Fruit fly (Drosophila melanogaster) whole organism, pupa: ENCODE measurements around the gene be.
A peak's percentile ranks its signal among the peaks of the same experiment; 100 is the strongest.

ENCODE experiments used
- CG10348 ChIP-seq: fragments of 200-800 bp; sonication (Bioruptor generic); IDR thresholded peaks from 2 replicates; pipeline ENCODE4 v1.3.6; 2022; ENCODE audit warnings: missing biosample characterization, missing genetic modification characterization
- CG12605 ChIP-seq: fragments of 200-800 bp; sonication (Bioruptor generic); IDR thresholded peaks from 2 replicates; pipeline ENCODE4 v1.3.6; 2022; ENCODE audit warnings: missing biosample characterization, missing genetic modification characterization
- CG13204 ChIP-seq: fragments of 200-800 bp; sonication (Bioruptor generic); optimal IDR thresholded peaks from 2 replicates; lab custom pipeline; 2018; ENCODE audit warnings: missing biosample characterization, mild to moderate bottlenecking, missing genetic modification characterization, moderate library complexity
- CG14655 ChIP-seq: fragments of 200-800 bp; sonication (Bioruptor generic); optimal IDR thresholded peaks from 3 replicates; lab custom pipeline; 2017; ENCODE audit warnings: mild to moderate bottlenecking, missing biosample characterization, missing genetic modification reagents, missing genetic modification characterization
- CG15710 ChIP-seq: fragments of 200-800 bp; sonication (Bioruptor generic); optimal IDR thresholded peaks from 2 replicates; lab custom pipeline; 2018; ENCODE audit warnings: missing biosample characterization, mild to moderate bottlenecking, missing genetic modification characterization, moderate library complexity
- CG17806 ChIP-seq: fragments of 200-800 bp; sonication (Bioruptor generic); optimal IDR thresholded peaks from 2 replicates; lab custom pipeline; 2018; ENCODE audit warnings: missing biosample characterization, mild to moderate bottlenecking, missing genetic modification characterization, moderate library complexity
- CG32121 ChIP-seq: fragments of 200-800 bp; sonication (Bioruptor generic); IDR thresholded peaks from 2 replicates; pipeline ENCODE4 v1.3.6; 2022; ENCODE audit warnings: missing biosample characterization, missing genetic modification characterization
- CG34367 ChIP-seq: fragments of 200-800 bp; sonication (Bioruptor generic); optimal IDR thresholded peaks from 2 replicates; lab custom pipeline; 2018; ENCODE audit warnings: missing biosample characterization, mild to moderate bottlenecking, missing genetic modification characterization
- CG4496 ChIP-seq: fragments of 200-800 bp; sonication (Bioruptor generic); IDR thresholded peaks from 3 replicates; pipeline ENCODE4 v1.3.6; 2022; ENCODE audit warnings: missing biosample characterization, missing genetic modification characterization
- CG8159 ChIP-seq: fragments of 200-800 bp; sonication (Bioruptor generic); optimal IDR thresholded peaks from 3 replicates; lab custom pipeline; 2018; ENCODE audit warnings: missing biosample characterization, mild to moderate bottlenecking, missing genetic modification characterization, moderate library complexity
- CG8301 ChIP-seq: fragments of 200-800 bp; sonication (Bioruptor generic); optimal IDR thresholded peaks from 2 replicates; lab custom pipeline; 2018; ENCODE audit warnings: missing biosample characterization, mild to moderate bottlenecking, missing genetic modification characterization
- CG9948 ChIP-seq: fragments of 200-800 bp; sonication (Bioruptor generic); optimal IDR thresholded peaks from 2 replicates; lab custom pipeline; 2018; ENCODE audit warnings: missing biosample characterization, mild to moderate bottlenecking, missing genetic modification characterization, moderate library complexity
- D1 ChIP-seq: fragments of 200-800 bp; sonication (Bioruptor generic); optimal IDR thresholded peaks from 2 replicates; lab custom pipeline; 2018; ENCODE audit warnings: missing biosample characterization, mild to moderate bottlenecking, missing genetic modification characterization, moderate library complexity
- EcR ChIP-seq: fragments of 200-800 bp; sonication (Bioruptor generic); optimal IDR thresholded peaks from 3 replicates; lab custom pipeline; 2019; ENCODE audit warnings: missing biosample characterization, missing genetic modification characterization, mild to moderate bottlenecking, moderate library complexity, missing genetic modification reagents
- Ets98B ChIP-seq: fragments of 200-800 bp; sonication (Bioruptor generic); IDR thresholded peaks from 2 replicates; pipeline ENCODE4 v1.3.6; 2022; ENCODE audit warnings: missing biosample characterization, missing genetic modification characterization
- Pif1A ChIP-seq: fragments of 200-800 bp; sonication (Bioruptor generic); optimal IDR thresholded peaks from 3 replicates; lab custom pipeline; 2016; ENCODE audit warnings: missing biosample characterization, missing genetic modification characterization
- Pif1B ChIP-seq: fragments of 200-800 bp; sonication (Bioruptor generic); optimal IDR thresholded peaks from 3 replicates; lab custom pipeline; 2016; ENCODE audit warnings: missing biosample characterization, missing genetic modification characterization
- Snoo ChIP-seq: fragments of 200-800 bp; sonication (Bioruptor generic); optimal IDR thresholded peaks from 3 replicates; lab custom pipeline; 2017; ENCODE audit warnings: missing biosample characterization, mild to moderate bottlenecking, missing genetic modification characterization, inconsistent platforms
- fd96Ca ChIP-seq: fragments of 200-800 bp; sonication (Bioruptor generic); IDR thresholded peaks from 3 replicates; pipeline ENCODE4 v1.3.6; 2022; ENCODE audit warnings: missing biosample characterization, missing genetic modification characterization
- gl ChIP-seq: fragments of 200-800 bp; sonication (Bioruptor generic); optimal IDR thresholded peaks from 2 replicates; lab custom pipeline; 2018; ENCODE audit warnings: missing biosample characterization, mild to moderate bottlenecking, missing genetic modification characterization
- rn ChIP-seq: fragments of 200-800 bp; sonication (Bioruptor generic); IDR thresholded peaks from 2 replicates; pipeline ENCODE4 v1.3.6; 2022; ENCODE audit warnings: missing biosample characterization, missing genetic modification characterization

The be gene

DNA sequence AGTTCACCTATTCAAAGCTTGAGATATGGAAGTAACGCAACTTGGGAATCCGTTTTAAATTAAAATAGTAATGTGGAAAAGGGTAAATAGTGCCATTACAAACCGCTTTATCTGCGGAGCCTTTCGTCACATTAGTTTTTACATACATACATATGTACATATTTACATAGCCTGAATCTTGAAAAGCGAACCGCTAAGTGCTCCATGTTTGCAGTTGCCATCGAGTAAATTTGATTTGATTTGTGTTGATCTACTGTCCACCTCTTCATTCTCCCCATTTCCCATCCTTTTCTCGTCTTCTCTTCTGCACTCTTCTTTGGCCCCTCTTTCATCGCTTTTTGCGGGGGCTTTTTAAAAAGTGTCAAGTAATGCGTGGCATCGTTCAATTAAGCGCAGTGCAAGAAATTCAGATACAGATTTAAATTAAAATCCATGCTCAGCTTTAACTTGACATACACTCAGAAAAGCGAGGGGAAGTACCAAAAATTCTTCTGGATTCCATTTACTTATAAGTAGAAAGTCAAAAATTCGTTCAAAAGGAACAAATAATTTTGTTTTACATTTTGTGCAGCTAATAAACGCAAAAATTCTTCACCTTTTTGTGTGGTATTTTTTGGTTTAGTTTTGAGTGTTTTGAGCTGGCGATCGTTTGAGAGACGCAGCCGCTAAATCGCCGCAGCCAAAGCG is 18.9 kb downstream of the be start:
- TF ChIP-seq CG34367 (tag; lab: Kevin White, UChicago) (peak; percentile 51), CG10348 (GFP tag; lab: Robert Waterston, UW) (peak; percentile 62; the same call in 1 of the 2 replicates), rn (GFP tag; lab: Robert Waterston, UW) (peak; percentile 75), CG8301 (peak; percentile 80), Ets98B (GFP tag; lab: Robert Waterston, UW) (peak; percentile 88), CG12605 (GFP tag; lab: Robert Waterston, UW) (peak; percentile 89), D1 (tag; lab: Kevin White, UChicago) (no peak), Pif1A (GFP tag; lab: Kevin White, UChicago) (peak; percentile 59), fd96Ca (GFP tag; lab: Robert Waterston, UW) (peak; percentile 83), gl (no peak), CG13204 (no peak), CG8159 (tag; lab: Kevin White, UChicago) (peak; percentile 59), Snoo (tag; lab: Kevin White, UChicago) (peak; percentile 53), CG15710 (tag; lab: Kevin White, UChicago) (peak; percentile 53), CG14655 (GFP tag; lab: Kevin White, UChicago) (peak; percentile 80), CG9948 (tag; lab: Kevin White, UChicago) (peak; percentile 65), CG32121 (GFP tag; lab: Robert Waterston, UW) (peak; percentile 85), Pif1B (GFP tag; lab: Kevin White, UChicago) (peak; percentile 70), EcR (GFP tag; lab: Kevin White, UChicago) (no peak), CG4496 (peak; percentile 90), CG17806 (tag; lab: Kevin White, UChicago) (peak; percentile 74)

DNA sequence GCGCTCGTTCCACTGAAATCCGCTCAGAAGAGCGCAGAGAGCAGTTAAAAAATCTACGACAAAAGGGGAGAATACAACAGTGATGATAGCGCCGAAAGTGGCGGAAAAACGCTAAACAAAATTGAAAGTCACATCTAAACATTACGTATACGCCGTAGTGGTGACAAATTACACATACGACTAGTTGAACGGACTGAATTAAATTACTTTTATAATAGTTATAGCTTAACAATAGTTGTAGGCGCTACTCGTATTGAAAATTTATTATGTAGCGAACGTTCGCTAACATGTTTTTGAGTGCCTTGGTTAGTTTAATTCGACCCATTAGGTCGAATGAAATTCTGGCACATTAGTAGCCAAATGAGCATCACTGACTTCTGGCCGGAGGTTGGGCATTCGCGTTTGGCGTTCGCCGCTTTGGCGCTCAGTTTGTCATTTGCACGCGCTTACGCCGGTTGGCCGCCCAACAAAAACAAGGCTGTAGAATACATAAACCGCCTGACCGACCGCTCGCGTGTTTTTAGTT is 19.5 kb downstream of the be start, which contains the start of gene CG5541:
TSS of gene CG5541 (plus strand) at position 424 of the 526 bp plus-strand sequence.
- TF ChIP-seq gl (no peak), CG8159 (tag; lab: Kevin White, UChicago) (peak; percentile 40), CG9948 (tag; lab: Kevin White, UChicago) (no peak), Ets98B (GFP tag; lab: Robert Waterston, UW) (no peak), CG34367 (tag; lab: Kevin White, UChicago) (no peak), CG32121 (GFP tag; lab: Robert Waterston, UW) (peak; percentile 7; the same call in 1 of the 2 replicates), CG15710 (tag; lab: Kevin White, UChicago) (peak; percentile 35), CG14655 (GFP tag; lab: Kevin White, UChicago) (peak; percentile 34), rn (GFP tag; lab: Robert Waterston, UW) (no peak), CG4496 (no peak; the same call in 2 of the 3 replicates), CG13204 (no peak), Snoo (tag; lab: Kevin White, UChicago) (peak; percentile 12), D1 (tag; lab: Kevin White, UChicago) (no peak), EcR (GFP tag; lab: Kevin White, UChicago) (no peak), Pif1A (GFP tag; lab: Kevin White, UChicago) (peak; percentile 48), CG8301 (no peak), CG17806 (tag; lab: Kevin White, UChicago) (no peak), fd96Ca (GFP tag; lab: Robert Waterston, UW) (0 out of 3 replicates have a peak, but pooled peaks have one; percentile 4), CG10348 (GFP tag; lab: Robert Waterston, UW) (no peak), CG12605 (GFP tag; lab: Robert Waterston, UW) (no peak), Pif1B (GFP tag; lab: Kevin White, UChicago) (peak; percentile 34)

DNA sequence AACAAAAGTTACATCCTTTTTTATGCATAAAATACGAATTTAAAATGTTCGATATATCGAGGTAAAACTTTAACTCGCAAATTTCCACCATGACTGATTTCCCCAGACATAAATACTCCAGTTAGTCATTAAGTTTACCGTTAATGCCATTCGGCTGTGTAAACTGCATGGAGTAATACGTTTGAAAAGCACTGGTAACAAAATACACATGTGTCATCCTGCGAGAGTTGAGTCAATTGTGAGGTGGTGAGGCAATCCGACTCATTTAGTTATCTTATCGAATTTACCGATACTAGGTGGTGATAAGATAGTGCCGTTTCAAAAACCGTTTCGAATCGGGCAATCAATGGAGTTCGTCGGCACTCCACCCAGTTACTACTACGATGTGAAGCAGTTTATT is 21.4 kb downstream of the be start:
- TF ChIP-seq Ets98B (GFP tag; lab: Robert Waterston, UW) (no peak), CG17806 (tag; lab: Kevin White, UChicago) (no peak), EcR (GFP tag; lab: Kevin White, UChicago) (no peak), fd96Ca (GFP tag; lab: Robert Waterston, UW) (no peak), Pif1B (GFP tag; lab: Kevin White, UChicago) (no peak), rn (GFP tag; lab: Robert Waterston, UW) (no peak), CG14655 (GFP tag; lab: Kevin White, UChicago) (no peak), gl (no peak), CG8159 (tag; lab: Kevin White, UChicago) (no peak), CG4496 (no peak), CG15710 (tag; lab: Kevin White, UChicago) (no peak), CG13204 (no peak), CG34367 (tag; lab: Kevin White, UChicago) (no peak), Snoo (tag; lab: Kevin White, UChicago) (no peak), CG8301 (no peak), CG9948 (tag; lab: Kevin White, UChicago) (no peak)

DNA sequence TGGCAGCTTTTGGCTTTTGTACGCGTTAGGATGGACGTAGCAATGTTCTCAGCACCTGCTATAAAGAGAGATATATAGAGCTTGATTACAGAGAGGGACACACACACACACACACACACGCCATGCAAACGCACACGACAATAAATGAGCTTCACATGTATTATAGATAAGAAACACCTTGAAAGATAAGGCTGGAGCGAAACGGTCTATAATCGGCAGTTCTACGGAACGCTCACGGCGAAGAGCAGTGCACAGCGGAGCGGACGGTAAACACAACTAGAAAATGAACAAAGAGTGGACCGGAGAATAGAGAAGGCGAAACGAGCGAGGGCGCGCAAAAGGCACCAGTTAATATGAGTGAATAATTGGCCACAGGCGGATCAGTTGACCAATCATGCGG is 24.5 kb downstream of the be start:
- TF ChIP-seq rn (GFP tag; lab: Robert Waterston, UW) (no peak), gl (no peak), CG4496 (no peak; the same call in 2 of the 3 replicates), CG9948 (tag; lab: Kevin White, UChicago) (no peak), EcR (GFP tag; lab: Kevin White, UChicago) (peak; percentile 4), CG10348 (GFP tag; lab: Robert Waterston, UW) (no peak), D1 (tag; lab: Kevin White, UChicago) (no peak)

DNA sequence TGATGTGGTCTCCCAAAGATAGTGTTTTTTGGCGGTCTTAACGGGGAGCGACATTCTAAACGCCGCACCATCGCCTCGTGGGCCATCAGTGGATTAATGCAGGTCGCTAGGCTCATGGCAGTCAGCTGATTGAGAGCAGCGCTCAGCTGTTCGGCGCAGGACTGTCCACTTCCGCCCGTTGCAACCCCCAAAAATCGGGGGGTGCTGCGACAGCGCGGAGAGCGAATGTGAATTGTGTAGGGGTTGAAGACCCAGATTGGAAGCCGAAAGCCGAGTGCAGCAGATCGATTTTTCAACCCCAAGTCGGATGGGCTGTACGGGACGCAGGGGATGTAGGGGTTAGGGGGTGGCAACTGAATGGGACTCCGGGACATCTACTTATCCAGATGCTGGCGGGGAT is 38.4 kb downstream of the be start:
- TF ChIP-seq gl (no peak), CG8159 (tag; lab: Kevin White, UChicago) (no peak), CG13204 (no peak), CG14655 (GFP tag; lab: Kevin White, UChicago) (no peak), CG15710 (tag; lab: Kevin White, UChicago) (no peak), rn (GFP tag; lab: Robert Waterston, UW) (no peak), Pif1B (GFP tag; lab: Kevin White, UChicago) (no peak), fd96Ca (GFP tag; lab: Robert Waterston, UW) (no peak), CG17806 (tag; lab: Kevin White, UChicago) (no peak), CG34367 (tag; lab: Kevin White, UChicago) (no peak), CG8301 (no peak), CG10348 (GFP tag; lab: Robert Waterston, UW) (no peak), CG9948 (tag; lab: Kevin White, UChicago) (no peak), Pif1A (GFP tag; lab: Kevin White, UChicago) (no peak), CG32121 (GFP tag; lab: Robert Waterston, UW) (no peak), CG12605 (GFP tag; lab: Robert Waterston, UW) (no peak)
